Worm (Caenorhabditis elegans) whole organism, L4/young adult: ENCODE measurements around the gene T19B10.12.

Source experiments
- W03F9.2 ChIP-seq: fragments of 150-350 bp; optimal IDR thresholded peaks from 2 replicates; lab custom pipeline; 2014; ENCODE audit warnings: missing biosample characterization, missing genetic modification characterization
- dao-5 ChIP-seq: sonication (generic microtip); optimal IDR thresholded peaks from 2 replicates; lab custom pipeline; 2016; ENCODE audit warnings: missing genotype, missing genetic modification characterization, moderate library complexity, missing compliant biosample characterization
- him-1 ChIP-seq: sonication (generic microtip); optimal IDR thresholded peaks from 2 replicates; lab custom pipeline; 2016; ENCODE audit warnings: missing genotype, missing genetic modification reagents, missing genetic modification characterization, missing compliant biosample characterization

T19B10.12 gene

DNA sequence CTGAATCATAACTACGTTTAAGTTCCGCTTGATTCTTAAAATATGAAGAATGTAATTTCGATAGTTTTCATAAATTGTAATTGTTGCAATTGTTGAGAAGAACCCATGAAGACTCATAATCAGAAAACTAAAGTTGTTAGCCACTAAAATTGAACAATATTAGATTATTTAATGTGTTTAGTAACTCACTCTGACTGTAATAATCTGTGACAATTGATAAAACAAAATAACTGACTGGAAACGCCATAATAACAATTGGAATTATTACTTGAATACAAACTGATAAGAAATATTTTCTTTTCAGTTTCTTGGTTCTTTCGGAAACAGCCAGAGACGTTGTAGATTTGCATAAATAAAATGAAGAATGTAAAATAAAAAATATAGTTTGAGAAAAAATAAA is 48.6 kb downstream of the T19B10.12 start:
- TF ChIP-seq dao-5 (tag; lab: Kevin White, UChicago) (no peak), W03F9.2 (tag; lab: Kevin White, UChicago) (no peak), him-1 (tag; lab: Kevin White, UChicago) (no peak)

DNA sequence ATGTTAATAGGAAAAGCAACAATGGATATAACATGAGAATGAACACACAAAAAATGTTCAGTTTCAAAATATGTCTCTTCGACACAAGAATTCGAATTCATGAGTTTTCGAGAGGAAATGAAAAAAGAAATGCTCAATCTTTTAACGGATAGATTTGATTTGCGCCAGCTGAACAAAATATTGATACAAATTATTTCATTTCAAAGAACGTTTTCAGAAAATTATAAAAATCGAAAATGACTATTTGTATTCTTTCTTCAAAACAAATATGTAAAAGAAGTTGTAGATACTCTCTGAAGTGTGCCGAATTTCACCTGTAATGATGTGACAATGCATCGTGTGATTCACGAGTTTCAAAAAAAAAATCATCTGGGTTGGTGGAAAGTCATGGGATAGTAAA is 49.7 kb downstream of the T19B10.12 start, which contains the start of gene srh-47:
TSS of gene srh-47 (minus strand) at position 101 of the 400 bp plus-strand sequence.
- no peak for TF ChIP-seq dao-5 (tag; lab: Kevin White, UChicago)
- TF ChIP-seq him-1 (tag; lab: Kevin White, UChicago): no peak
- no peak for TF ChIP-seq W03F9.2 (tag; lab: Kevin White, UChicago)
